Worm (Caenorhabditis elegans): ENCODE results near the gene K09C6.8.

DNA sequence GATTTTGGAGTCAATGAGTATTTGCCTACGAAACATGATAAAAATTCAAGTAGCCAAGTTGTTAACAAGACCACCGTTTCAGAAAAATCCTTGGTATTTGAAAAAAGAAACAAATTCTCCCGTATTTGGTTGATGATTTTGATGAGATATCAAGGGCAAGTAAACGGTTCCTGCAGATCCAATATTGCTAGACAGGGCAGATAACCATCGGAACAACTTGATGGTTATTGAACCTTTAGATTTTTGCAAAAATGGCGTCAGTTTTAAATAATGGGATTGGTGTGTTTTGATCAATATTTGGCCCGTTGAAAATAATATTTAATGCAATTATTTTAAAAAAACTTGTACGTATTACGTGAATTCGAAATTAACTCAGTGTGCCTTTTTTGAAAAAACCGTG is 42.7 kb downstream of the K09C6.8 start:
- TF ChIP-seq ZK546.5 (tag; optimal IDR thresholded peaks at IDR 0.05) (no peak), aly-2 (tag; optimal IDR thresholded peaks at IDR 0.05) (no peak), skn-1 (tag; optimal IDR thresholded peaks at IDR 0.05) (no peak)
